Worm (Caenorhabditis elegans): ENCODE data around the gene C15H7.4.

C15H7.4 gene

ce11 chrIII:9667591-9668265 is 12.0 kb upstream of the C15H7.4 start, which contains the start of gene C07A9.9:
TSS of gene C07A9.9 (minus strand) at chrIII:9667641.
- TF ChIP-seq tab-1 (GFP tag; IDR thresholded peaks at IDR 0.05) = peak; percentile 76; the same call in 1 of the 2 replicates
- TF ChIP-seq ztf-29 (GFP tag; IDR thresholded peaks at IDR 0.05) = 0 out of 2 replicates have a peak, but pooled peaks have one; percentile 25
- no peak for TF ChIP-seq med-1 (GFP tag; optimal IDR thresholded peaks at IDR 0.05; ENCODE audit: insufficient read depth)
- no peak for TF ChIP-seq T22C8.4 (GFP tag; IDR thresholded peaks at IDR 0.05)

- TF ChIP-seq med-1 (GFP tag; optimal IDR thresholded peaks at IDR 0.05; ENCODE audit: insufficient read depth) (no peak), ztf-29 (GFP tag; IDR thresholded peaks at IDR 0.05) (no peak), ref-1 (GFP tag; conservative IDR thresholded peaks at IDR 0.05) (no peak)
Observed at ce11 chrIII:9666668-9667067, 11.0 kb upstream of the C15H7.4 start.

ce11 chrIII:9666239-9666638 is 10.5 kb upstream of the C15H7.4 start:
- TF ChIP-seq med-1 (GFP tag; optimal IDR thresholded peaks at IDR 0.05; ENCODE audit: insufficient read depth) = no peak
- TF ChIP-seq ztf-23 (GFP tag; IDR thresholded peaks at IDR 0.05) = no peak
- no peak for TF ChIP-seq flt-1 (GFP tag; IDR thresholded peaks at IDR 0.05)
- no peak for TF ChIP-seq klf-2 (GFP tag; conservative IDR thresholded peaks at IDR 0.05)
- TF ChIP-seq ref-1 (GFP tag; conservative IDR thresholded peaks at IDR 0.05) = no peak
- no peak for TF ChIP-seq tab-1 (GFP tag; IDR thresholded peaks at IDR 0.05)
- TF ChIP-seq cog-1 (tag; optimal IDR thresholded peaks at IDR 0.05) = no peak
- no peak for TF ChIP-seq T22C8.4 (GFP tag; IDR thresholded peaks at IDR 0.05)
- no peak for TF ChIP-seq ztf-29 (GFP tag; IDR thresholded peaks at IDR 0.05)

- TF ChIP-seq ref-1 (GFP tag; conservative IDR thresholded peaks at IDR 0.05) = no peak
- no peak for TF ChIP-seq ztf-23 (GFP tag; IDR thresholded peaks at IDR 0.05)
- no peak for TF ChIP-seq klf-2 (GFP tag; conservative IDR thresholded peaks at IDR 0.05)
- no peak for TF ChIP-seq ztf-29 (GFP tag; IDR thresholded peaks at IDR 0.05)
- no peak for TF ChIP-seq T22C8.4 (GFP tag; IDR thresholded peaks at IDR 0.05)
- no peak for TF ChIP-seq flt-1 (GFP tag; IDR thresholded peaks at IDR 0.05)
- no peak for TF ChIP-seq med-1 (GFP tag; optimal IDR thresholded peaks at IDR 0.05; ENCODE audit: insufficient read depth)
- TF ChIP-seq cog-1 (tag; optimal IDR thresholded peaks at IDR 0.05) = no peak
- TF ChIP-seq tab-1 (GFP tag; IDR thresholded peaks at IDR 0.05) = no peak
Observed at ce11 chrIII:9665490-9666179, 9.9 kb upstream of the C15H7.4 start.

DNA sequence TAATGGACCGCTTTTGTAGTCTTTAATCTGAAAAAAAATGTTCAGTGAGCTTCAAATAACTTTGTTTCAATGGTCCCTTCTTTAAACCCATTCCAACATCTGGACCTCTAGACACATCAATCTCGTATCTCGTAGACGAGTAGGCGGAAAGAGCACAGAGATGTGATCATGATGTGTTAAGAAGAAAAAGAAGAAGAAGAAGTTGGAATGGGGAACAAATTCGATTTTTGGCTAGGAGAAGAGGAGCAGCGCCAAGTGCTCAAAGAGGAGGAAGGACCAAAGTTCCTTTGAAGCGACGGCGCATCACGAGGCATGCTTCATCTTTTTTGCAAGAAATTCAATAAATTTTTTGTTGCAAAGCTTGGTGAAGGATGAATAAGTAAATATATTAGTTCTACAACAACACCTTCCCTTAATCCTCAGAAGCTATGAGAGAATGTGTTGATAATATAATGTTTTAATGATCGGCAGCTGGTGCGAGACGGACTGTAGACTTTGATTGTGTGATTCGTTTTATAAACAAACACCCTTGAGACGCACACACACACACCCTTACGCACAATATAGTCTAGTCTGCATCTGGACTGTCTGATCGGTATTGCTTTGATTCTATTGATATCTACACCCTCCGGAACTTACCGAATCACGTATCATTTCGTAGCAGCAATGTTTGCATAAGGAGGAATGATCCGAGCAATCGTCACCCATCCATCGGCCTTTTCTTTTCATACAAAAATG is 9.0 kb upstream of the C15H7.4 start:
- TF ChIP-seq ztf-23 (GFP tag; IDR thresholded peaks at IDR 0.05) (no peak), med-1 (GFP tag; optimal IDR thresholded peaks at IDR 0.05; ENCODE audit: insufficient read depth) (no peak), ztf-29 (GFP tag; IDR thresholded peaks at IDR 0.05) (no peak), cog-1 (tag; optimal IDR thresholded peaks at IDR 0.05) (no peak), ref-1 (GFP tag; conservative IDR thresholded peaks at IDR 0.05) (no peak), flt-1 (GFP tag; IDR thresholded peaks at IDR 0.05) (no peak), tab-1 (GFP tag; IDR thresholded peaks at IDR 0.05) (no peak), T22C8.4 (GFP tag; IDR thresholded peaks at IDR 0.05) (no peak), klf-2 (GFP tag; conservative IDR thresholded peaks at IDR 0.05) (no peak)

DNA sequence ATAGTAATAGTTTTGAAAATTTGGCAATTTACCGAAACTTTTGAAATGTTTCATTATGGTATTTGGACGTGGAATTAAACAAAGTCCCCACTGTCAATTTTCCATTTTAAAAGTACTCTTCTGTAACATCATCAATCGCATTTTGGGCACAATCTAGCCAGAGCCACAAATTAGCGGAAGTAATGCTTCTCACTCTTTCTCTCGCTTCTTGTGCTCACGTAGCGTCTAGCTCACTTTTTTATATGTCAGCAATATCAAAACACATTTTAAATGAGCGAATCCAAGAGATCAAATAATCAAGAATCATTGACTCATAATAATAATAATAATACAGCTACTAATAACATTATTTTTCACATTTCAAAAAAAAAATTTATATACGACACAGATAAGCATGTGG is 8.2 kb upstream of the C15H7.4 start:
- TF ChIP-seq med-1 (GFP tag; optimal IDR thresholded peaks at IDR 0.05; ENCODE audit: insufficient read depth) (no peak), ref-1 (GFP tag; conservative IDR thresholded peaks at IDR 0.05) (no peak), ztf-23 (GFP tag; IDR thresholded peaks at IDR 0.05) (no peak), ztf-29 (GFP tag; IDR thresholded peaks at IDR 0.05) (no peak), cog-1 (tag; optimal IDR thresholded peaks at IDR 0.05) (no peak), klf-2 (GFP tag; conservative IDR thresholded peaks at IDR 0.05) (no peak), T22C8.4 (GFP tag; IDR thresholded peaks at IDR 0.05) (no peak), flt-1 (GFP tag; IDR thresholded peaks at IDR 0.05) (no peak), tab-1 (GFP tag; IDR thresholded peaks at IDR 0.05) (no peak)

DNA sequence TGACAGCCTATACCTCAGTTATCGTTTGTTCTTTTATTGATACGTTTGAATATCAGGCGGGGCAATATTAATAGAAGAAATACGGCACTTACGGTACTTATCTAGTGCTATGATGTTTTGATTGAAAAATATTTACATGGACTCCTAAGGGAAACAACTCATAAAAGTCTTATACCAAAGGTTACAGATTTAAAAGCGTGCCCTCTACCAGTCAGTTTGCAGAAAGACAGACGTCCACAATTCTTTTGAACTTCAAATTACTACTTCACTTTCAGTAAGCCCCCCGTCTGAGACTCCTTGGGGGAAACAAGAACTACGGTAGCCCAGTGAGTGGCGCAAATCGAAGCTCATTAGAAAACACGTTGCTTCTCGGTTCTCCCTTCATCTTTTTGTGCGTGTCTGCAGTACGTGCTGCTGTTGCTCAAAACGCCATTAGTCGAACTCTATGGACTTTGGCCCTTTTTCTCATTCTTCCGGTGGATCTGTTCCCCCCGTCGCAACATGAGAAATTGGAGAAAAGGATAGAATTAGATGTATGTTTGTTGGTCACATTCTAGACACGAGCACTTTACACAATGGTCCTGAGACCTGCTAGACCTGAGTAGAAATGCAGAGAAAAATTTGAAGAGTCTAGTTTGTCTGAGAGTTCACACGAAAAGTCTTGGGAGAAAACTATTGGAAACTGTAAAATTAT is 6.7 kb upstream of the C15H7.4 start:
- no peak for TF ChIP-seq klf-2 (GFP tag; conservative IDR thresholded peaks at IDR 0.05)
- no peak for TF ChIP-seq ztf-23 (GFP tag; IDR thresholded peaks at IDR 0.05)
- no peak for TF ChIP-seq med-1 (GFP tag; optimal IDR thresholded peaks at IDR 0.05; ENCODE audit: insufficient read depth)
- TF ChIP-seq flt-1 (GFP tag; IDR thresholded peaks at IDR 0.05) = no peak
- no peak for TF ChIP-seq tab-1 (GFP tag; IDR thresholded peaks at IDR 0.05)
- no peak for TF ChIP-seq cog-1 (tag; optimal IDR thresholded peaks at IDR 0.05)

ce11 chrIII:9661119-9661518 is 5.4 kb upstream of the C15H7.4 start:
- TF ChIP-seq ztf-23 (GFP tag; IDR thresholded peaks at IDR 0.05) (no peak), klf-2 (GFP tag; conservative IDR thresholded peaks at IDR 0.05) (no peak), ztf-29 (GFP tag; IDR thresholded peaks at IDR 0.05) (no peak), med-1 (GFP tag; optimal IDR thresholded peaks at IDR 0.05; ENCODE audit: insufficient read depth) (no peak), T22C8.4 (GFP tag; IDR thresholded peaks at IDR 0.05) (no peak), cog-1 (tag; optimal IDR thresholded peaks at IDR 0.05) (no peak), ref-1 (GFP tag; conservative IDR thresholded peaks at IDR 0.05) (no peak), tab-1 (GFP tag; IDR thresholded peaks at IDR 0.05) (no peak), flt-1 (GFP tag; IDR thresholded peaks at IDR 0.05) (no peak)

ce11 chrIII:9658569-9658968 is 2.9 kb upstream of the C15H7.4 start:
- TF ChIP-seq ref-1 (GFP tag; conservative IDR thresholded peaks at IDR 0.05) = no peak
- TF ChIP-seq med-1 (GFP tag; optimal IDR thresholded peaks at IDR 0.05; ENCODE audit: insufficient read depth) = no peak
- TF ChIP-seq klf-2 (GFP tag; conservative IDR thresholded peaks at IDR 0.05) = no peak
- no peak for TF ChIP-seq tab-1 (GFP tag; IDR thresholded peaks at IDR 0.05)
- no peak for TF ChIP-seq cog-1 (tag; optimal IDR thresholded peaks at IDR 0.05)
- TF ChIP-seq ztf-29 (GFP tag; IDR thresholded peaks at IDR 0.05) = no peak
- TF ChIP-seq T22C8.4 (GFP tag; IDR thresholded peaks at IDR 0.05) = no peak
- TF ChIP-seq ztf-23 (GFP tag; IDR thresholded peaks at IDR 0.05) = no peak
- no peak for TF ChIP-seq flt-1 (GFP tag; IDR thresholded peaks at IDR 0.05)

All from whole organism, midembryonic.